Fruit fly (Drosophila melanogaster) S2 (cell line): ENCODE results near the gene dop.

Experiments used
- CG8478 ChIP-seq: fragments of >200 bp; optimal IDR thresholded peaks from 2 replicates; lab custom pipeline; 2018
- CTCF ChIP-seq, 2 experiments: fragments of >200 bp; optimal IDR thresholded peaks; 2 replicates each; lab custom pipeline; 2018

- TF ChIP-seq CTCF (optimal IDR thresholded peaks at IDR 0.05; lab: Kevin White, UChicago) (no peak), CG8478 (no peak)
These were observed 48.3 kb upstream of the dop start for dm6 chr3L:15517508-15517907.
